Worm (Caenorhabditis elegans) whole organism, L4/young adult: ENCODE data around the gene rig-3.

Experiments used
- W03F9.2 ChIP-seq: fragments of 150-350 bp; optimal IDR thresholded peaks from 2 replicates; lab custom pipeline; 2014; ENCODE audit warnings: missing biosample characterization, missing genetic modification characterization
- dao-5 ChIP-seq: sonication (generic microtip); optimal IDR thresholded peaks from 2 replicates; lab custom pipeline; 2016; ENCODE audit warnings: missing genotype, missing genetic modification characterization, moderate library complexity, missing compliant biosample characterization
- him-1 ChIP-seq: sonication (generic microtip); optimal IDR thresholded peaks from 2 replicates; lab custom pipeline; 2016; ENCODE audit warnings: missing genotype, missing genetic modification reagents, missing genetic modification characterization, missing compliant biosample characterization

rig-3 gene

DNA sequence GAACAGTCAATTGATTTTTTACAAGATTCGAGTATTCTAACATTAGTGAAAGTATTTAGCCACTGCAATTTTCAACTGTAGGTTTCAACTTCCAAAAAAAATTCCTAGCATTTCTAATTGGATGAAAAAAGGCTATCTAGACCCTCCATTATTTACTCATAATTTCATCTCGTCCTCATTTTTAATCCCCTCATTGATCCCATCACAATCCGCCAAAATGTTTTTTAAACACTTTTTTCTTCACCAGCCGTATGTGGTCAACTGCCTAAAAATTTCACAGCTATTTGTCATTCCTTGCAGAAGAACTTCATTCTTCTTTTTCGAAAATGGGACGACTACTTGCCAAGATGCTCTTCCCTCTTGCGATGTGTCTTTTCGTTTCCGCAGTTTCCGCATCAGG, at the start of gene rig-3:
Gene rig-3 (plus strand): TSS at position 301 of the 400 bp plus-strand sequence.
- TF ChIP-seq dao-5 (tag; lab: Kevin White, UChicago) (no peak), him-1 (tag; lab: Kevin White, UChicago) (no peak), W03F9.2 (tag; lab: Kevin White, UChicago) (no peak)

DNA sequence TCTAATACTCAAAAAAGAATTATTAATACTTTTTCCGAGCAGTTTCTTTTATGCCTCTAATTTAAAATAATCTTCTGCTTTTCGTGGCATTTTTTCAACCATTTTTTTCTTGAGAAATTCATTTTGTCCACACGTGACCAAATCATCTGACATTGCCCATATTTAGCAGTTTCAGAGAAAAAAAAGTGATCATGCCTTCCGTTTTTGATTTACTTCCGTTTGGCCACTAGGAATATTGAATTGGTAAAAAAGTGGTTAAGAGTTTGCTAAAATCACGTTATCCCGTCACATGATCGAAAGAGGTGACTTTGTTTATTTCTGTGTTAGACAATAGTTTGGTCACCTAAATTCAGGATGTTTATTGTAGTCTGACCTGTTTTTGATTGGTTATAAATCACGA, 49.0 kb upstream of the rig-3 start:
- TF ChIP-seq dao-5 (tag; lab: Kevin White, UChicago): no peak

DNA sequence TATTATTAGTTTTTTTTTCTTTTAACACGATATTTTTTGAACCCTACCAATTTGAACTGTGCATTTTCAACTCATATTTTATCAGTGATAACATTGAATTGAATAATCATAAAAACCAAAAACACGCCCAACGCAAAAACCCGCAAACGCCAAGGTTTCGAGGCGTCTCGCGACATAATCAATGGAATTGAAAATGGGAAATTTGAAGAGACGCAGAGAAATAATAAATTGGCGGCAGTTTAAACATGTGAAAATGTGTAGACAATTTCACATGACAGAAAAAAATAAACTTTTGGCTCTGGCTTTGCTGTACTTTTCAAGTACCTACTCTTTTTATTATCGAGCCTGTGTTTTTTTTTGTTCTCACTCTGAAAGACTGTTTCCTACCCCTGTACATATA, 48.6 kb upstream of the rig-3 start:
- no peak for TF ChIP-seq dao-5 (tag; lab: Kevin White, UChicago)
- TF ChIP-seq W03F9.2 (tag; lab: Kevin White, UChicago): peak; percentile 4

DNA sequence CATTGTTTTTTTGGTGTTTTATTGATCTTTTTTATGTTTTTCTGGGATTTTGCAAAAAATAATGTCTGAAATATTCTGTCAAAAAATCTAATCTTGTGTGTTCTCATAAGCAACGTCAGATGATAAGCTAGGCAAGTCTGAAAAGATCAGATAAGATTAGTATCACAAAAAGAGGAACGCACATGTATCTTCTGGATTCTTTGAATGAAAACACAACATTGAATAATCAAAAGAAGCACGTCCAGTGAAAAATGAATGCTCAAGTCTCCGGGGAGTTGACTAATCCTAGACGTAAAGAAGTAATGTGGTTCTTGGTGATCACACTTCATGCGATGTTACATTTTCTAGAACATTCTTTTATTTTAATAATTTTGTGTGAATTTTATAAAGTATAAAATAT, 48.0 kb upstream of the rig-3 start:
- TF ChIP-seq dao-5 (tag; lab: Kevin White, UChicago): no peak
- no peak for TF ChIP-seq him-1 (tag; lab: Kevin White, UChicago)
- no peak for TF ChIP-seq W03F9.2 (tag; lab: Kevin White, UChicago)

DNA sequence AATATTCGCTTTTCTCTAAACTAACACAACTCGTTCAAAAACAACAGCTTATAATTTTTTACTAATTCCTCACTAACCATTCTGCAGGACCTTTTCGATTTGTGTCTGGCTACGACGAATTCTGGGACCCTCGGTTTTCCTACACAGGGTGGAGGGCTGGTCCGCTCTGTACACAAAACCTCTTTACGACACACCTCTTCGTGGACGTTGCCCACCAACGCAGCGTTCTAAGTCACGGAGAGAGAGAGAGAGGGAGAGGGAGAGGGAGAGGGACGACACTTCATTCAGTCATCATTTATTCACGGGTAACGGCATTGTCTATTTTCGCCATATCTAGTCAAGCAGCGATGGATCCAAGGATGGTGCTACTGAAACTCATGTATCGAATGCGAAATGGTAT, 47.0 kb upstream of the rig-3 start, which contains the start of gene atg-2:
Gene atg-2 (plus strand): TSS at position 301 of the 400 bp plus-strand sequence.
- TF ChIP-seq dao-5 (tag; lab: Kevin White, UChicago): no peak
- no peak for TF ChIP-seq W03F9.2 (tag; lab: Kevin White, UChicago)
- no peak for TF ChIP-seq him-1 (tag; lab: Kevin White, UChicago)

DNA sequence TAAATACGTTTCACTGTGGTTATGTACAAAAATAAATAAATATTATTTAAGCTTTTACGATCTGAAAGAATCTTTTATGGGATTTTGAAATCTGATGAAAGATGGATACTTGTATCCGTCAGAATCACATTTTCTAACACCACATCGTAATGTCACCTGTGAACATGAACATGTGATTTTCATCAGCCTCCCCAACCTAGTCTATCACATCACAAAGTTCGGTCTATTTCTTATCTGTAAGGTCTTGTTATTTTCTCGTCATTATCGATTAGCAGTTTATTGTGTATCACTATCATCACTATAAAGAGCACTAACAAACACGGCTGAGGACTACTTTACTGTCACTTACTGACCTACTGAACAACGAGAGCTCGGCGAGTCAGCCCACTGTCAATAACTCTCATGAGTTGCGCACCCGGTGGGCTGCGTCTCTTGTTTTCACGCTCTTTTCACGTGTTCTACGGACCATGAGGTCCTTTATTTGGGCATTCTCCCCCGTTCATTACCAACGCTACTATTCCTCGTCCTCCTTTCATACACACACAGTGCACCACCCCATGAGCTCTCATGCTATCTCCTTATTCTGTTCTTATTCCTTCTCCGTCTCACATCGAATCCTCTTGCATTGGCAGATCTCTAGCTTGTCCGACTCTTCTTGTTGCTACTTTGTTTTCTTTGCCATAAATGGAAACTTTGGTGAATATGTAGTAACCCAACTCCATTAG, 46.1 kb upstream of the rig-3 start:
- TF ChIP-seq dao-5 (tag; lab: Kevin White, UChicago): no peak
- no peak for TF ChIP-seq him-1 (tag; lab: Kevin White, UChicago)
- TF ChIP-seq W03F9.2 (tag; lab: Kevin White, UChicago): no peak

DNA sequence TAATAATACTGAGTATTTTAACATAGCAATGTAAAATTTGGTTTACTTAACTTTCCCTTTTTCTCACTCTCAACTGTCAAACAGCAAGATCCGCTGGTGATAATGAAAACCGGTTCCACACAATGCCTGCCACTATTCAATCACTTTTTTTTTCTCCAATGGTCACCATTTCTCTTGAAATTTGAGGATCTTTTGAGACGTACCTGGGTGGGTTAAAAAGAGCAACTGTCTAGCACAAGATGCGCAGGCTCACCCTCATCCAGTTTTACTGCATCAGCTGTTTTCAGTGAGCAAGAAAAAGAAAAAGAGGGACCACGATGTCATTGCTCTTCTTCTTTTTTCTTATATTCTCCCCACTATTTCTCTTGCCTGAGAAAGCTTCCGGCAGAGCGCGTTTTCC, 45.2 kb upstream of the rig-3 start:
- TF ChIP-seq him-1 (tag; lab: Kevin White, UChicago) (no peak), W03F9.2 (tag; lab: Kevin White, UChicago) (no peak), dao-5 (tag; lab: Kevin White, UChicago) (no peak)

DNA sequence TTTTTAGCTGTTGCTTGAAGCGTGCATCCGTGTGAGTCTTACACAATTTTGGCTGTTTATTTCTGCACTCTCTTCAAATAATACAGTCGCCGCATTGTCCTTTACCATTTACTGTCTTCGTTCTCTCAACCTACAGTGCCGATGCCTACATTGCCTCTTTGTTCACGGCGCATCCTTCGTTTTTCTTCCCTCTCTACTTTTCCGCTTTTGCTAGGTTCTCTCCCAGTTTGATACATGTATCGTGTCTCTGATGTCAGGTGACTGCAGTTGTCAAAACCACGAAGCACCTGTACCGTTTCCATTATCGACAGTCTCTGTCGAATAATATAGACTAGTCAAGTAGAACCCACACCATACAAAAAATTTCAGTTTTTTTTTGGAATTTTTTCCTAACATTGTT, 44.8 kb upstream of the rig-3 start:
- TF ChIP-seq W03F9.2 (tag; lab: Kevin White, UChicago): no peak

DNA sequence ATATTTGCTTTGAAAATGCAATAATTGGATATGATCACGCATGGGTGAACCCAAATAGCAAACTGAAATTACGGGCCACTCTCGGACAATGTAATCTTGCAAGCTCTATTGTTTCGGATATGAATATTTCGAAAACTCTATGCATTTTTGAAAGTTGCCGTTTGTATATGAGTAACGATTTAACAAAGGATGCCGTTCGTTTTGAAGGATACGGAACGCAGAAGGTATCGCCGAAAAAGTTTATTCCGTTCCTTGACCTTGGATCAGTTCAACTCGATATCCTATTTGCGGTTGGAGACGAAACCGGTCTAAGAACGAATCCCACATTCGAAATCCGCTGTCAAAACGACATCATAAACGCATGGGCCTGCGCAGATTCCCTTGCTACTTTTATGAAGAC, 40.4 kb upstream of the rig-3 start:
- TF ChIP-seq W03F9.2 (tag; lab: Kevin White, UChicago) (no peak), dao-5 (tag; lab: Kevin White, UChicago) (no peak), him-1 (tag; lab: Kevin White, UChicago) (no peak)

DNA sequence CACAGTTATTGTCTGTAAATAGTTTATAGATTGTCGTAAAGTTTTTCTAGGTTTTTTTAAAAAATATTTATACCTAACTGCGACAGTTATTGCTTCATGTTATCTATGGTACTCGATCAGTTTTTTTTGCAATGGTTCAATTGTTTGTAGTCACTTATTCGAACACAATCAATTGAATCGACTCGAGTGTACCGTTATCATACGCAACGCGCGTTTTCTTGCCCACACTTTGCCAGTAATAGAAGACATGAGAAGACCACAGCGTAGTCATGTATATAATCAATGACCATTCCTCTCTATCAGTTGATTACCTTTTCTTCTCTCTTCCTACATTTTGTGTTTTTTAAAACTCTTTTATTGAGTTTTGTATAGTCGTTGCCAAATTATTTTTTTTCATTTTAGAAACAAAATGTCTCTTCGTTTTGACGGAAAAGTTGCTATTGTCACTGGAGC, 35.4 kb upstream of the rig-3 start, which contains the start of gene dhs-28:
Gene dhs-28 (plus strand): TSS at position 403 of the 453 bp plus-strand sequence.
- TF ChIP-seq him-1 (tag; lab: Kevin White, UChicago): no peak
- TF ChIP-seq dao-5 (tag; lab: Kevin White, UChicago): no peak
- TF ChIP-seq W03F9.2 (tag; lab: Kevin White, UChicago): no peak

DNA sequence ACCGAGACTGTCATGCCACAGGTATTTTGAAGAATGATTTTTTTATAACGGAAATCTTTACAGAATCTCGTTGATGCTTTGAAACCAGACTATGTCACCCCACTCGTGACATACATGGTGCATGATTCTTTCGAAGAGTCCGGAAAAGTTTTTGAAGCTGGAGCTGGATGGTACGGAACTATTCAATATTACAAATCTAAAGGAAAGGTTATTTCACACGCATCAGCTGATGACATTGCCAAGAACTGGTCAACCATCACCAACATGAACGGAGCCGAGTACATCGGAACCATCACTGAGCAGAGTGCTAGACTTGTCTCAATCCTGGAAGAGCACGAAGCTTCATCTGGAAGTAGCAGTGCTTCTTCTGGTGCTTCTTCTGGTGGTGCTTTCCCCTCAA, 34.3 kb upstream of the rig-3 start:
- TF ChIP-seq W03F9.2 (tag; lab: Kevin White, UChicago) (no peak), him-1 (tag; lab: Kevin White, UChicago) (no peak), dao-5 (tag; lab: Kevin White, UChicago) (no peak)

DNA sequence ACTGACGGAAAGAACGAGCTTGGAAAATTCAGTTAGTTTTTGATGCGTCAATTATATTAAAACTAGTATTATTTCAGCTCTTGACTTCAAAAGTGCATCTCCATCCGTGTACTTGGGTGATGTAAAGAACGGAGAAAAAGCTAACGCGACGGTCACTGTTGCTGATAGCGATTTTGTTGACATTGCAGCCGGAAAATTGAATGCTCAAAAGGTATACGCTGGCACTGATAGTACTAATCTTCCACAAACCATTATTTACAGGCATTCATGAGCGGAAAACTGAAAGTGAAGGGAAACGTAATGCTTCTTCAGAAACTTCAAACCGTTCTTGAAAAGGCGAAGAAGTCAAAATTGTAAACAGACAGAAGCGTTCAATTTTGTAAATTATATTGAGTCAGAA, 33.8 kb upstream of the rig-3 start:
- TF ChIP-seq dao-5 (tag; lab: Kevin White, UChicago) (no peak), W03F9.2 (tag; lab: Kevin White, UChicago) (no peak), him-1 (tag; lab: Kevin White, UChicago) (no peak)

DNA sequence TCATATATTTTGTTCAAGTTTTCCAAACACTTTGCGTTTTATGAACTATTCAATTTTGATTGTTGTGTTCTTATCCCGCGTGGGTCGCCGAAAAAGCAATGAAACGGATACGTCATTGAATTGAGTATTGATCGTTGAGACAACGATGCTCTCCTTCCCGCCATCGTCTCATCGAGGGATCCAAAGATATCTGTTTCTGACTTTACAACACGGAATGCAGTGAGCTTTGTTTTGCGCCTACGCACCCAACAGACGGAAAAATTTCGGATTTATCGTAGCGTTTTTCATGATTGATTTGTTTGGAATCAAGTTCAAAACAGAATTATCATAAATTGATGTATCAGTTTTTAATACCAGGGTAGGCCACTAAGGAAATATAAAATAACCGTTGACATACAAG, 30.9 kb upstream of the rig-3 start:
- TF ChIP-seq dao-5 (tag; lab: Kevin White, UChicago) (no peak), W03F9.2 (tag; lab: Kevin White, UChicago) (no peak), him-1 (tag; lab: Kevin White, UChicago) (no peak)

DNA sequence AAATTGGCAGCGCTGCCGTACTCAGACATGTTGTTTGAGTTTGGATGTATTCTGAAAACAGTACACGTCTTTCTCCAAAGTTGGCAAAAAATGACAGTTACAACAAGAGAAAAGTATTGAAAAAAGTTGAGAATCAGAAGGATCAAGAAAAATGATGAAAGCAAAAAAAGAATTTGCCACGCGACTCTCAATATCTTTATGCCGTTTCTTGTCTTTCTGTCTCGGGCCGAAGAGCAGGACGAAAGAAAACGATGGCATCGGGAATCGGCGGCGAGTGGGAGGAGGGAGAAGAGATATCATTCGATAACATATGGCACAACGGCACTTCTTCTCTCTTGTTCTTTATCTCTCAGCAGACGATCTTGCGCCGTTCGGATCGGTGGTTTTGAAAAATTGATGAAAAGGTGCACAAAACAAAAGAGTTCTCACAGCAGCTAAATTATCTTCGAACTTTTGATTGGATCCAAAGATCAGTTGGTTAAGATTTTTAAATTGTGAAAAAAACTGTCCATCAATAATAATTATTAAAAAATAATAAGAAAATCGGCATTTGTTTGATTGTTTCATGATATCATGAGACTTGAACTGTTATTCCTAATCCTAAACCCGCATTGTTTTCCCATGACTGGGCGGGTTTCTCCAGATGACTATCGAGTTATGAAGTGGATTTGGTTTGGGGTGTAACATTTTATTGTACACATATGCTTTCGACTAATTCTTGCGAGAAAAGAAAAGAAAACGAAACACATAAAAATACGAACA, 30.0 kb upstream of the rig-3 start, which contains the start of gene gei-15:
Gene gei-15 (minus strand): TSS at position 51 of the 762 bp plus-strand sequence.
- TF ChIP-seq him-1 (tag; lab: Kevin White, UChicago): no peak
- no peak for TF ChIP-seq dao-5 (tag; lab: Kevin White, UChicago)
